Worm (Caenorhabditis elegans): ENCODE results near the gene sre-35.

The sre-35 gene

DNA sequence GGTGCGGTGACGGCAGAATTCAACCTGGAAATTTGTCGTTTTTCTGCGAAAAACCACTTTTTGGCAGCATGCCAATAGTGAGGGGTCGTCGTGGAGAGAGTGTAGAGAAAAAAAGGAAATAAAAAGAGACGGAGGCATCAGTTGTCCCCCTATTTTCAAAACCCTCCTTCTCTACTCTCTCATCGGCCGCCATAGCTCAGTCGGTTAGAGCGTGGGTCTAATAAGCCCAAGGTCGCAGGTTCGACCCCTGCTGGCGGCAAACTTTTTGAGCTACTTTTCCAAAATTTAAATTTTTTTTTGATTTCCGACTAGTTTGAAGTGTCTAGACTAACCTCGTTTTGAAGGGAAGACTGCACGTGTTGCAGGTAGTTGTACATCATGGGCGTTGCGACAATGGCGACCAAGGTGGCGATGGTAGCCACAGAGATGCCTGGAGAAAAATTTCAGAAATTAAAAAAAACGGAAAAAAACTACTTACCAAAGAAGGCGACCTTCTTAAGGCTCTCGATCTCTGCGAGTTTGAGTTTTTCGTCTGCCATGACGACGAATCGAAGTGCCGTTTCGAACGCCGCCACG, 42.0 kb upstream of the sre-35 start, which contains the start of gene col-85 (continued):
- TF ChIP-seq K09A11.1 (tag; optimal IDR thresholded peaks at IDR 0.05; ENCODE audit: insufficient read depth) (peak; percentile 88), unc-55 (GFP tag; optimal IDR thresholded peaks at IDR 0.05) (no peak), ama-1 (optimal IDR thresholded peaks at IDR 0.05) (no peak), hlh-13 (GFP tag; optimal IDR thresholded peaks at IDR 0.05) (peak; percentile 94), npax-4 (tag; optimal IDR thresholded peaks at IDR 0.05) (peak; percentile 88), ceh-14 (tag; optimal IDR thresholded peaks at IDR 0.05) (peak; percentile 96), ttx-3 (tag; optimal IDR thresholded peaks at IDR 0.05) (peak; percentile 92), ahr-1 (tag; optimal IDR thresholded peaks at IDR 0.05) (peak; percentile 86), ceh-6 (GFP tag; optimal IDR thresholded peaks at IDR 0.05) (peak; percentile 91), sdc-2 (tag; optimal IDR thresholded peaks at IDR 0.05) (peak; percentile 89), madf-2 (tag; optimal IDR thresholded peaks at IDR 0.05) (peak; percentile 93), dve-1 (tag; optimal IDR thresholded peaks at IDR 0.05) (peak; percentile 81), ceh-19 (GFP tag; optimal IDR thresholded peaks at IDR 0.05) (peak; percentile 94), unc-3 (GFP tag; conservative IDR thresholded peaks at IDR 0.05) (peak; percentile 94), unc-3 (tag; optimal IDR thresholded peaks at IDR 0.05) (peak; percentile 94), K02D7.2 (tag; optimal IDR thresholded peaks at IDR 0.05) (peak; percentile 95), ceh-2 (tag; optimal IDR thresholded peaks at IDR 0.05) (peak; percentile 88), unc-42 (tag; optimal IDR thresholded peaks at IDR 0.05) (peak; percentile 84), lin-11 (tag; optimal IDR thresholded peaks at IDR 0.05) (peak; percentile 87), Y22D7AL.16 (tag; optimal IDR thresholded peaks at IDR 0.05) (peak; percentile 94), ceh-31 (tag; optimal IDR thresholded peaks at IDR 0.05) (peak; percentile 86), nhr-232 (tag; optimal IDR thresholded peaks at IDR 0.05) (peak; percentile 85), hlh-8 (tag; optimal IDR thresholded peaks at IDR 0.05) (peak; percentile 90), ztf-16 (tag; optimal IDR thresholded peaks at IDR 0.05) (peak; percentile 95), pqm-1 (tag; optimal IDR thresholded peaks at IDR 0.05) (peak; percentile 86), nfya-1 (tag; optimal IDR thresholded peaks at IDR 0.05) (peak; percentile 84), ceh-30 (tag; optimal IDR thresholded peaks at IDR 0.05) (peak; percentile 3), mec-3 (tag; optimal IDR thresholded peaks at IDR 0.05; ENCODE audit: borderline replicate concordance) (peak; percentile 75), hlh-30 (tag; optimal IDR thresholded peaks at IDR 0.05; ENCODE audit: insufficient read depth) (peak; percentile 46), syd-9 (tag; optimal IDR thresholded peaks at IDR 0.05) (peak; percentile 93), ref-2 (tag; optimal IDR thresholded peaks at IDR 0.05) (peak; percentile 89), zip-5 (tag; optimal IDR thresholded peaks at IDR 0.05) (peak; percentile 83), dmd-4 (tag; optimal IDR thresholded peaks at IDR 0.05; ENCODE audit: borderline replicate concordance) (peak; percentile 94), elt-2 (tag; optimal IDR thresholded peaks at IDR 0.05) (peak; percentile 96), ceh-22 (tag; optimal IDR thresholded peaks at IDR 0.05) (no peak), tbx-2 (tag; optimal IDR thresholded peaks at IDR 0.05) (peak; percentile 92), fkh-6 (tag; optimal IDR thresholded peaks at IDR 0.05) (peak; percentile 95), unc-86 (tag; optimal IDR thresholded peaks at IDR 0.05) (peak; percentile 84), ceh-45 (GFP tag; IDR thresholded peaks at IDR 0.05) (peak; percentile 96), C38D4.7 (GFP tag; optimal IDR thresholded peaks at IDR 0.05) (peak; percentile 90)

DNA sequence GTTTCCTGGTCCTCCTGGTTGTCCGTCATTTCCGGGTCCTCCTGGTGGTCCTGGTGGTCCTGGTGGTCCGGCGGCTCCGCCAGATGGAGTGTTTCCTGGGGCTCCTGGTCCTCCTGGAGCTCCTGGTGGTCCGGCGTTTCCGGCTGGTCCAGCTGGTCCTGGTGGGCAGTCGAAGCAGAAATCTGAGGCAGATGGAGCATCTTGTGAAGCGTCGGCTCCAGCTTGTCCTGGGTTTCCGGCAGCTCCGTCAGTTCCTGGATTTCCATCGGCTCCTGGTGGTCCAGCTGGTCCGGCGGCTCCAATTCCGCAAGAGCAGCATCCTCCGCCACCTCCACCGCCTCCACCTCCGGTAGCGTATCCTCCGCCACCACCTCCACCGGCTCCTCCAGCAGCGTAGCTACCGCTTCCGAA, 41.4 kb upstream of the sre-35 start:
- TF ChIP-seq fkh-10 (GFP tag; optimal IDR thresholded peaks at IDR 0.05) (no peak), Y22D7AL.16 (tag; optimal IDR thresholded peaks at IDR 0.05) (no peak), tbx-2 (tag; optimal IDR thresholded peaks at IDR 0.05) (no peak), ceh-9 (tag; optimal IDR thresholded peaks at IDR 0.05) (no peak), ceh-34 (tag; optimal IDR thresholded peaks at IDR 0.05) (no peak), T23F11.4 (GFP tag; optimal IDR thresholded peaks at IDR 0.05) (no peak), odd-2 (tag; optimal IDR thresholded peaks at IDR 0.05) (no peak), dve-1 (tag; optimal IDR thresholded peaks at IDR 0.05) (no peak), nhr-232 (tag; optimal IDR thresholded peaks at IDR 0.05) (no peak), nfya-1 (tag; optimal IDR thresholded peaks at IDR 0.05) (no peak), fkh-6 (tag; optimal IDR thresholded peaks at IDR 0.05) (no peak), ceh-6 (GFP tag; optimal IDR thresholded peaks at IDR 0.05) (no peak), pha-2 (tag; optimal IDR thresholded peaks at IDR 0.05) (no peak), gmeb-2 (tag; optimal IDR thresholded peaks at IDR 0.05) (no peak), ceh-45 (GFP tag; IDR thresholded peaks at IDR 0.05) (no peak), ets-4 (tag; optimal IDR thresholded peaks at IDR 0.05) (no peak)
